Worm (Caenorhabditis elegans): Measurements from ENCODE around the gene hsd-3.

Gene hsd-3

DNA sequence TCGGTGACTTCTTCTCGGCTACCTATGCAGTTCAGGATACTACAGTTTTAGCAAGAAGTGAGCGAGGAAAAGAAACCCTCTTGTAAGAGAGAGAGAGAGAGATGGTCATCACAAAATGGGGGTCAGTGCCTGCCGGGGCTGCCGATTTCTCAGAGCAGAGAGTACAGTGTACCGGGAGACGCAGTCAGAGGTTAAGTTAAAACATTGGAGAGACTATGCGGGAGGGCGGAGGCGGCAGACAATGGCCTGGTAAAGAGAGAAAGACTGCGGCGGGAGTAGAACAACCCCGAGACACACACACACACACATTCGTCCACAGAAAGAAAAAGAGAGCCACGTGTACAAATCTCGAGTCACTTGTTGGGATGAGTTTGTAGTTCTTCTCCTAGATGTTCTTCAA is 37.7 kb upstream of the hsd-3 start (continued):
- no peak for TF ChIP-seq C16A3.4 (tag; optimal IDR thresholded peaks at IDR 0.05)
- peak; percentile 8 for TF ChIP-seq blmp-1 (tag; optimal IDR thresholded peaks at IDR 0.05)
- no peak for TF ChIP-seq hlh-4 (tag; optimal IDR thresholded peaks at IDR 0.05)
- TF ChIP-seq fos-1 (tag; optimal IDR thresholded peaks at IDR 0.05): no peak
- TF ChIP-seq sox-4 (tag; optimal IDR thresholded peaks at IDR 0.05): no peak
- peak; percentile 54 for TF ChIP-seq lsy-2 (tag; optimal IDR thresholded peaks at IDR 0.05)
- TF ChIP-seq lir-3 (tag; optimal IDR thresholded peaks at IDR 0.05; ENCODE audit: poor library complexity): peak; percentile 37
- TF ChIP-seq nhr-71 (tag; optimal IDR thresholded peaks at IDR 0.05): peak; percentile 80
- TF ChIP-seq lin-14 (GFP tag; optimal IDR thresholded peaks at IDR 0.05): peak; percentile 91
- TF ChIP-seq nhr-20 (tag; optimal IDR thresholded peaks at IDR 0.05): peak; percentile 67
- TF ChIP-seq lin-13 (GFP tag; optimal IDR thresholded peaks at IDR 0.05): no peak
- peak in 1 of 2 experiments; percentile 72 for TF ChIP-seq mdl-1 (tag; optimal IDR thresholded peaks at IDR 0.05)

DNA sequence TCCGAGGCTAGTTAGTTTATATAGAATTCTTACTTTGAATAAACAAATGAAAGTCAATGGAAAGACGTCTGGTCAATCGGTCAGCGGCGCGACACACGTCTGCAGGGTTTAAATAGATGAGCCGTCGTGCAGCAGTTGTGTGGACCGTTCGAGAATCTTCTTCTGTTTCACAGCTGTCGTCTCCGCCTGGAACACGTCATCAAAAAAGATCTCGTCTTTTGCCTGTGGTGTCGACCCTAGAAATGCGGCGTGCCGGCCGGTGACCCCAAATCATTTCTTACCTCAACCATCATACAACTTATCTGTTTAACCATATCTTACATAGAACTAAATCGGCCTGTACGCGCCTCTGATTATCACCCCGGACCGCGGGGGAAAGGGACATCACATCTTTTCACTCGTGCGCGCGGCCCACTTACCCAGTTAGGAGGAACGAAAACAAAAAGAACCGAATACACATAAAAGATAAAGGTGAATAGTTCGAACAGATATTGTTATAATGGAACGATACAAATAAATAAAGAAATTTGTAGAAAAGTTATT is 37.0 kb upstream of the hsd-3 start:
- TF ChIP-seq blmp-1 (tag; optimal IDR thresholded peaks at IDR 0.05): peak; percentile 91
- peak in 1 of 2 experiments; percentile 19 for TF ChIP-seq lsy-2 (tag; optimal IDR thresholded peaks at IDR 0.05)
- peak; percentile 20 for TF ChIP-seq xbp-1 (tag; optimal IDR thresholded peaks at IDR 0.05)
- peak; percentile 47 for TF ChIP-seq rnt-1 (tag; optimal IDR thresholded peaks at IDR 0.05)
- TF ChIP-seq nhr-12 (tag; optimal IDR thresholded peaks at IDR 0.05): no peak
- TF ChIP-seq unc-30 (tag; optimal IDR thresholded peaks at IDR 0.05): no peak
- peak; percentile 2 for TF ChIP-seq nhr-85 (tag)
- TF ChIP-seq sptf-1 (tag; optimal IDR thresholded peaks at IDR 0.05): no peak

DNA sequence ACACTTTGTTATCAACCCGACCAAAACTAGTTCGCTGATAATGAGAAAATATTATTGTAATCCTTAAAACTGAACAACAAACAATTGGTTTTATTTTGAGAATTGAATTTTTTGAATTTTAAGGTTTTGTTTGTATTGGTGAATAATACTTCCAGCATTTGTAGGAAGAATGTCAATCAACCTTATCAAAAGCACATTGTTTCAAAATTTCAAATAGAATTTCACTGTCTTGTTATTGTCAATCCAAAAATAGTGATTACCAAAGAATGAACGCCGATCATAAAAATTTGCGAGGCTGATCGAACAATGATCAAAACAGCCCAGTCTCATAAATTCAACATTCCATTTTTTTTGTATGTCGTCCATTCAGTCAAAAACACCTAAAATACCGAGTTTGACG is 34.6 kb upstream of the hsd-3 start:
- no peak for TF ChIP-seq sox-4 (tag; optimal IDR thresholded peaks at IDR 0.05)
- no peak for TF ChIP-seq isw-1 (GFP tag; IDR thresholded peaks at IDR 0.05)
- TF ChIP-seq blmp-1 (tag; optimal IDR thresholded peaks at IDR 0.05): peak; percentile 23
- no peak for TF ChIP-seq ceh-8 (GFP tag; optimal IDR thresholded peaks at IDR 0.05)
- no peak for TF ChIP-seq efl-1 (optimal IDR thresholded peaks at IDR 0.05)
- peak in 1 of 2 experiments; percentile 28 for TF ChIP-seq efl-1 (GFP tag; optimal IDR thresholded peaks at IDR 0.05 in 1 of 2)
- TF ChIP-seq unc-86 (tag; optimal IDR thresholded peaks at IDR 0.05): no peak

DNA sequence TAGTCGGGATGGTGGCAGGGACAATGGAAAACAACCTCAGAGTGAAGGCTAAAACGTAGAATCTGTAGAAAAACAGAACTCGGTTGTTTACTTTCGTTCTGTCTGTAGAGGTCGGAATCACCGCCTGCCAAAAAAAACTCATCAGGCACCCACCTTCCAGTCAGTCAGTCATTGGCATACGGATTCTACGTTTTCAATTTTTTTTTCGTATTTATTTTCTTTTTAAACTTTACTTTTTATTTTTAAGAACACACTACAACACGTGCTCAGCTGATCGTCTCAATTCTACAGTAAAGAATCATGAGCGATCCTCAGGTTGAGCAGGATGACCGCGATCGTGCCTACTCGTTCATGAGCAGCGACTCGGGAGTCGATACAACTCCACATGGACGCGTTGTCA is 32.6 kb upstream of the hsd-3 start, which contains the start of gene lfi-1:
Gene lfi-1, plus strand, starts transcription at position 301 of the 400 bp plus-strand sequence.
- TF ChIP-seq pax-3 (tag; optimal IDR thresholded peaks at IDR 0.05): no peak
- no peak for TF ChIP-seq ceh-63 (GFP tag; optimal IDR thresholded peaks at IDR 0.05)
- TF ChIP-seq lin-14 (GFP tag; optimal IDR thresholded peaks at IDR 0.05): no peak
- TF ChIP-seq ama-1 (optimal IDR thresholded peaks at IDR 0.05): no peak
- no peak for TF ChIP-seq ets-5 (GFP tag; IDR thresholded peaks at IDR 0.05)
- TF ChIP-seq nhr-84 (tag; optimal IDR thresholded peaks at IDR 0.05): no peak
- no peak for TF ChIP-seq aha-1 (tag; optimal IDR thresholded peaks at IDR 0.05)
- TF ChIP-seq snu-23 (GFP tag; optimal IDR thresholded peaks at IDR 0.05): no peak
- TF ChIP-seq C16A3.4 (tag; optimal IDR thresholded peaks at IDR 0.05): no peak
- no peak for TF ChIP-seq fkh-4 (tag; optimal IDR thresholded peaks at IDR 0.05; ENCODE audit: borderline replicate concordance)
- TF ChIP-seq lin-15B (tag; optimal IDR thresholded peaks at IDR 0.05): no peak
- no peak for TF ChIP-seq blmp-1 (tag; optimal IDR thresholded peaks at IDR 0.05)
- no peak for TF ChIP-seq hpl-2 (GFP tag; optimal IDR thresholded peaks at IDR 0.05)
- TF ChIP-seq sup-37 (GFP tag; optimal IDR thresholded peaks at IDR 0.05): no peak
- TF ChIP-seq lin-39 (tag; optimal IDR thresholded peaks at IDR 0.05): no peak
- no peak for TF ChIP-seq nhr-28 (tag; optimal IDR thresholded peaks at IDR 0.05)
- TF ChIP-seq nhr-12 (tag; optimal IDR thresholded peaks at IDR 0.05): no peak

DNA sequence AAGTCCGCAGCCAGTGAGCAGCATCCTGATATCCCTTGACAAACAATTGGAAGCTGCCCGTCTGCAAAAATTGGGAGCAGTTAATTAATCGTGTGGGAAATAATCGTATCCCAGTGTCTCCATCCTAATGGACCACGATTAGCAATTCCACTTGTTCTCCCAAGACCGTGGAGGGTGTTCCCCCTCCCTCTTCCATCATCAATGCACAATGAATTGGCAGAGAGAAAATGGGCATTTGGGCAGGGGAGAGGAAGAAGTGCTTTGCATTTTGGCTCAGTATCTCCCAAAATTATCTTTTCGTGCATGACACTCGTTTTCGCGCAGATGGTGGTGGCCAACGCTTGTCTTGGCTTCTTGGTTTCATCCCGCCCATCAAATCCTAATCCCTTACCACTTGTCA is 31.0 kb upstream of the hsd-3 start:
- TF ChIP-seq nhr-11 (tag; optimal IDR thresholded peaks at IDR 0.05): no peak
- no peak for TF ChIP-seq fkh-4 (tag; optimal IDR thresholded peaks at IDR 0.05; ENCODE audit: borderline replicate concordance)
- TF ChIP-seq skn-1 (tag; optimal IDR thresholded peaks at IDR 0.05): no peak
- no peak for TF ChIP-seq nhr-77 (tag; optimal IDR thresholded peaks at IDR 0.05)
- TF ChIP-seq dpl-1 (GFP tag; optimal IDR thresholded peaks at IDR 0.05): no peak
- no peak for TF ChIP-seq elt-3 (tag; optimal IDR thresholded peaks at IDR 0.05)
- no peak for TF ChIP-seq ceh-63 (GFP tag; optimal IDR thresholded peaks at IDR 0.05)
- TF ChIP-seq mef-2 (tag; optimal IDR thresholded peaks at IDR 0.05): no peak
- TF ChIP-seq nhr-85 (tag): no peak
- no peak for TF ChIP-seq C16A3.4 (tag; optimal IDR thresholded peaks at IDR 0.05)
- no peak for TF ChIP-seq vab-15 (tag; optimal IDR thresholded peaks at IDR 0.05)
- no peak for TF ChIP-seq jun-1 (tag; optimal IDR thresholded peaks at IDR 0.05)
- no peak for TF ChIP-seq elt-2 (tag; optimal IDR thresholded peaks at IDR 0.05)
- TF ChIP-seq lin-39 (tag; optimal IDR thresholded peaks at IDR 0.05): no peak
- TF ChIP-seq snu-23 (GFP tag; optimal IDR thresholded peaks at IDR 0.05): no peak
- no peak for TF ChIP-seq ztf-4 (tag; optimal IDR thresholded peaks at IDR 0.05)
- no peak for TF ChIP-seq nhr-76 (tag; optimal IDR thresholded peaks at IDR 0.05)

Data from whole organism, L1 larva.